Fruit fly (Drosophila melanogaster): ENCODE measurements around the gene CG16700.
A peak's percentile ranks its signal among the peaks of the same experiment; 100 is the strongest.

Gene CG16700

dm6 chrX:17091062-17091904, at the start of gene CG16700, which contains the start of gene CG4991 (continued):
- TF ChIP-seq CG18599 (GFP tag; optimal IDR thresholded peaks at IDR 0.05) (peak; percentile 78), sr (GFP tag; IDR thresholded peaks at IDR 0.05) (no peak; the same call in 2 of the 3 replicates), CG42726 (GFP tag; IDR thresholded peaks at IDR 0.05; ENCODE audit: partially characterized antibody) (no peak), cg (GFP tag; optimal IDR thresholded peaks at IDR 0.05) (no peak), CG8924 (tag; optimal IDR thresholded peaks at IDR 0.05) (peak; percentile 91), stc (GFP tag; IDR thresholded peaks at IDR 0.05) (peak; percentile 61), hbn (GFP tag; IDR thresholded peaks at IDR 0.05; ENCODE audit: partially characterized antibody) (no peak), Scr (GFP tag; IDR thresholded peaks at IDR 0.05; ENCODE audit: partially characterized antibody) (no peak), tin (GFP tag; optimal IDR thresholded peaks at IDR 0.05) (peak; percentile 70), Sin3A (optimal IDR thresholded peaks at IDR 0.05) (no peak), oc (tag; optimal IDR thresholded peaks at IDR 0.05) (peak; percentile 38), CG15696 (tag; optimal IDR thresholded peaks at IDR 0.05) (peak; percentile 78), kay (GFP tag; optimal IDR thresholded peaks at IDR 0.05) (peak; percentile 54), Lpt (GFP tag; optimal IDR thresholded peaks at IDR 0.05) (no peak), zen2 (GFP tag; IDR thresholded peaks at IDR 0.05; ENCODE audit: partially characterized antibody) (no peak), CG9437 (GFP tag; optimal IDR thresholded peaks at IDR 0.05) (peak; percentile 87), CG11723 (GFP tag; optimal IDR thresholded peaks at IDR 0.05) (peak; percentile 67), CG8765 (GFP tag; IDR thresholded peaks at IDR 0.05) (peak; percentile 67), Xrp1 (GFP tag; IDR thresholded peaks at IDR 0.05) (peak; percentile 77), sc (optimal IDR thresholded peaks at IDR 0.05) (no peak), sc (GFP tag; optimal IDR thresholded peaks at IDR 0.05) (peak; percentile 76), CG17328 (GFP tag; IDR thresholded peaks at IDR 0.05) (0 out of 2 replicates have a peak, but pooled peaks have one; percentile 21), knrl (GFP tag; IDR thresholded peaks at IDR 0.05; ENCODE audit: partially characterized antibody) (no peak), bab2 (GFP tag; optimal IDR thresholded peaks at IDR 0.05) (peak; percentile 43), Chrac-16 (GFP tag; optimal IDR thresholded peaks at IDR 0.05) (peak; percentile 58), wdn (GFP tag; IDR thresholded peaks at IDR 0.05) (peak; percentile 50), CG13775 (GFP tag; optimal IDR thresholded peaks at IDR 0.05) (peak; percentile 85), CG1602 (GFP tag; optimal IDR thresholded peaks at IDR 0.05) (peak; percentile 78), vfl (GFP tag; optimal IDR thresholded peaks at IDR 0.05) (no peak), Awh (GFP tag; IDR thresholded peaks at IDR 0.05) (no peak), CoRest (tag; optimal IDR thresholded peaks at IDR 0.05) (peak; percentile 93), CG11560 (tag; IDR thresholded peaks at IDR 0.05) (0 out of 3 replicates have a peak, but pooled peaks have one; percentile 44), vvl (GFP tag; IDR thresholded peaks at IDR 0.05) (peak; percentile 70), CG5953 (GFP tag; IDR thresholded peaks at IDR 0.05) (no peak), CTCF (GFP tag; optimal IDR thresholded peaks at IDR 0.05) (peak; percentile 91), CG13296 (GFP tag; optimal IDR thresholded peaks at IDR 0.05) (peak; percentile 82), Myb (GFP tag; optimal IDR thresholded peaks at IDR 0.05) (no peak), Sox100B (GFP tag; optimal IDR thresholded peaks at IDR 0.05) (peak; percentile 90), dmrt11E (tag; optimal IDR thresholded peaks at IDR 0.05) (peak; percentile 80), Stat92E (GFP tag; optimal IDR thresholded peaks at IDR 0.05) (peak in 1 of 3 experiments; percentile 57), ci (GFP tag; IDR thresholded peaks at IDR 0.05) (peak; percentile 11; the same call in 1 of the 3 replicates), CG3847 (GFP tag; IDR thresholded peaks at IDR 0.05) (peak; percentile 71), hb (GFP tag; IDR thresholded peaks at IDR 0.05; ENCODE audit: partially characterized antibody) (no peak), Mes4 (GFP tag; optimal IDR thresholded peaks at IDR 0.05) (no peak), chn (GFP tag; optimal IDR thresholded peaks at IDR 0.05) (no peak), Neu2 (GFP tag; optimal IDR thresholded peaks at IDR 0.05; ENCODE audit: borderline replicate concordance) (no peak), CG18764 (GFP tag; optimal IDR thresholded peaks at IDR 0.05) (peak; percentile 8), CG43689 (GFP tag; IDR thresholded peaks at IDR 0.05) (no peak), CG16813 (GFP tag; IDR thresholded peaks at IDR 0.05; ENCODE audit: partially characterized antibody) (no peak), usp (GFP tag; optimal IDR thresholded peaks at IDR 0.05) (no peak)
